Worm (Caenorhabditis elegans): ENCODE results near the gene anoh-2.

Gene anoh-2

ce11 chrIV:14632799-14633198 lies 25.3 kb upstream of the anoh-2 start, which contains the start of gene irld-4:
Gene irld-4 (plus strand): TSS chrIV:14633099.
- TF ChIP-seq rnt-1 (tag; optimal IDR thresholded peaks at IDR 0.05): no peak
- TF ChIP-seq npax-4 (tag; optimal IDR thresholded peaks at IDR 0.05): no peak
- TF ChIP-seq pros-1 (tag; optimal IDR thresholded peaks at IDR 0.05): no peak
- no peak for TF ChIP-seq pha-2 (tag; optimal IDR thresholded peaks at IDR 0.05)
- no peak for TF ChIP-seq lin-11 (tag; optimal IDR thresholded peaks at IDR 0.05)
- no peak for TF ChIP-seq ceh-18 (tag; optimal IDR thresholded peaks at IDR 0.05)
- no peak for TF ChIP-seq ceh-48 (tag; optimal IDR thresholded peaks at IDR 0.05)
- no peak for TF ChIP-seq sox-4 (tag; optimal IDR thresholded peaks at IDR 0.05)
- TF ChIP-seq ceh-24 (tag; optimal IDR thresholded peaks at IDR 0.05): no peak

ce11 chrIV:14634826-14635225 lies 23.3 kb upstream of the anoh-2 start, which contains the start of gene ule-2:
Gene ule-2 (plus strand): TSS chrIV:14635126.
- TF ChIP-seq sdc-2 (tag; optimal IDR thresholded peaks at IDR 0.05) (no peak), rnt-1 (tag; optimal IDR thresholded peaks at IDR 0.05) (no peak), elt-2 (tag; optimal IDR thresholded peaks at IDR 0.05) (no peak), hlh-13 (GFP tag; optimal IDR thresholded peaks at IDR 0.05) (no peak), F13H6.1 (tag; optimal IDR thresholded peaks at IDR 0.05) (no peak), pros-1 (tag; optimal IDR thresholded peaks at IDR 0.05) (no peak), ama-1 (optimal IDR thresholded peaks at IDR 0.05) (no peak), ceh-22 (tag; optimal IDR thresholded peaks at IDR 0.05) (no peak), Y22D7AL.16 (tag; optimal IDR thresholded peaks at IDR 0.05) (no peak), zip-5 (tag; optimal IDR thresholded peaks at IDR 0.05) (no peak), ceh-48 (tag; optimal IDR thresholded peaks at IDR 0.05) (no peak), ceh-9 (tag; optimal IDR thresholded peaks at IDR 0.05) (no peak), npax-4 (tag; optimal IDR thresholded peaks at IDR 0.05) (no peak), pha-2 (tag; optimal IDR thresholded peaks at IDR 0.05) (no peak), ttx-3 (tag; optimal IDR thresholded peaks at IDR 0.05) (no peak), mec-3 (tag; optimal IDR thresholded peaks at IDR 0.05; ENCODE audit: borderline replicate concordance) (no peak), ceh-14 (tag; optimal IDR thresholded peaks at IDR 0.05) (no peak), elt-4 (tag; optimal IDR thresholded peaks at IDR 0.05) (no peak), pat-9 (tag; optimal IDR thresholded peaks at IDR 0.05) (no peak), ahr-1 (tag; optimal IDR thresholded peaks at IDR 0.05) (no peak)

- TF ChIP-seq C08G9.2 (tag; optimal IDR thresholded peaks at IDR 0.05) (no peak), zip-5 (tag; optimal IDR thresholded peaks at IDR 0.05) (no peak), ceh-6 (GFP tag; optimal IDR thresholded peaks at IDR 0.05) (no peak), tbx-7 (tag; optimal IDR thresholded peaks at IDR 0.05) (no peak), pros-1 (tag; optimal IDR thresholded peaks at IDR 0.05) (no peak), fax-1 (tag; optimal IDR thresholded peaks at IDR 0.05) (no peak), ets-4 (tag; optimal IDR thresholded peaks at IDR 0.05) (no peak), ztf-16 (tag; optimal IDR thresholded peaks at IDR 0.05) (no peak), ceh-48 (tag; optimal IDR thresholded peaks at IDR 0.05) (no peak), sdc-2 (tag; optimal IDR thresholded peaks at IDR 0.05) (no peak), ceh-14 (tag; optimal IDR thresholded peaks at IDR 0.05) (no peak), nhr-232 (tag; optimal IDR thresholded peaks at IDR 0.05) (no peak), tbx-2 (tag; optimal IDR thresholded peaks at IDR 0.05) (no peak), odd-2 (tag; optimal IDR thresholded peaks at IDR 0.05) (no peak), fkh-6 (tag; optimal IDR thresholded peaks at IDR 0.05) (no peak), lin-11 (tag; optimal IDR thresholded peaks at IDR 0.05) (no peak), elt-2 (tag; optimal IDR thresholded peaks at IDR 0.05) (no peak), ceh-34 (tag; optimal IDR thresholded peaks at IDR 0.05) (no peak), ceh-31 (tag; optimal IDR thresholded peaks at IDR 0.05) (no peak)
Measured at ce11 chrIV:14637413-14637812, 20.7 kb upstream of the anoh-2 start, which contains the start of gene srlf-27. Gene srlf-27 (plus strand): TSS chrIV:14637713.

- TF ChIP-seq pros-1 (tag; optimal IDR thresholded peaks at IDR 0.05) (no peak), F13H6.1 (tag; optimal IDR thresholded peaks at IDR 0.05) (no peak), zip-5 (tag; optimal IDR thresholded peaks at IDR 0.05) (no peak), pha-4 (tag; optimal IDR thresholded peaks at IDR 0.05) (no peak), tbx-2 (tag; optimal IDR thresholded peaks at IDR 0.05) (no peak), hlh-8 (tag; optimal IDR thresholded peaks at IDR 0.05) (no peak), che-1 (tag; optimal IDR thresholded peaks at IDR 0.05) (no peak), ceh-31 (tag; optimal IDR thresholded peaks at IDR 0.05) (no peak), nhr-232 (tag; optimal IDR thresholded peaks at IDR 0.05) (no peak), ahr-1 (tag; optimal IDR thresholded peaks at IDR 0.05) (no peak), C38D4.7 (GFP tag; optimal IDR thresholded peaks at IDR 0.05) (no peak), ceh-9 (tag; optimal IDR thresholded peaks at IDR 0.05) (no peak), ref-2 (tag; optimal IDR thresholded peaks at IDR 0.05) (no peak), ceh-22 (tag; optimal IDR thresholded peaks at IDR 0.05) (no peak), sox-4 (tag; optimal IDR thresholded peaks at IDR 0.05) (no peak), elt-4 (tag; optimal IDR thresholded peaks at IDR 0.05) (no peak), pat-9 (tag; optimal IDR thresholded peaks at IDR 0.05) (no peak)
Measured at ce11 chrIV:14653066-14653465, 5.0 kb upstream of the anoh-2 start, which contains the start of gene talp-3. Gene talp-3 (minus strand): TSS chrIV:14653380.
